Worm (Caenorhabditis elegans): ENCODE measurements around the gene Y56A3A.6.

ce11 chrIII:11836734-11837133 lies 41.9 kb downstream of the Y56A3A.6 start:
- TF ChIP-seq jun-1 (tag; optimal IDR thresholded peaks at IDR 0.05) (no peak), ceh-90 (tag; optimal IDR thresholded peaks at IDR 0.05) (no peak), aly-2 (tag; optimal IDR thresholded peaks at IDR 0.05) (no peak), nhr-12 (tag; optimal IDR thresholded peaks at IDR 0.05) (no peak), ces-1 (GFP tag; optimal IDR thresholded peaks at IDR 0.05) (no peak), ceh-82 (tag; optimal IDR thresholded peaks at IDR 0.05) (no peak), nhr-11 (tag; optimal IDR thresholded peaks at IDR 0.05) (no peak), egl-27 (tag; optimal IDR thresholded peaks at IDR 0.05) (no peak), lsy-2 (tag; optimal IDR thresholded peaks at IDR 0.05) (no peak), nhr-76 (tag; optimal IDR thresholded peaks at IDR 0.05) (no peak)

Measured in whole organism, L1 larva.